Worm (Caenorhabditis elegans) whole organism, L4 larva: ENCODE data around the gene pgl-2.
A peak's percentile ranks its signal among the peaks of the same experiment; 100 is the strongest.

ENCODE experiments used
- D1046.2 ChIP-seq: fragments of 200-800 bp; sonication (Bioruptor generic); IDR thresholded peaks from 2 replicates; pipeline ENCODE4 v1.3.6; 2022; ENCODE audit warnings: missing genetic modification characterization, missing compliant biosample characterization
- F10B5.3 ChIP-seq: sonication (generic microtip); optimal IDR thresholded peaks from 2 replicates; lab custom pipeline; 2016; ENCODE audit warnings: mild to moderate bottlenecking, missing genetic modification characterization, missing compliant biosample characterization
- F26F4.8 ChIP-seq: fragments of 200-800 bp; sonication (Bioruptor generic); conservative IDR thresholded peaks from 2 replicates; pipeline ENCODE4 v1.3.6; 2022; ENCODE audit warnings: missing genetic modification characterization, missing compliant biosample characterization
- F49E8.2 ChIP-seq: sonication (generic microtip); optimal IDR thresholded peaks from 2 replicates; lab custom pipeline; 2016; ENCODE audit warnings: missing compliant biosample characterization, mild to moderate bottlenecking, missing genetic modification characterization, borderline replicate concordance
- R02D3.7 ChIP-seq: fragments of 150-350 bp; sonication (generic microtip); optimal IDR thresholded peaks from 3 replicates; lab custom pipeline; 2014; ENCODE audit warnings: missing biosample characterization, missing genetic modification characterization
- T20F7.1 ChIP-seq: fragments of 200-800 bp; sonication (Bioruptor generic); optimal IDR thresholded peaks from 2 replicates; lab custom pipeline; 2018; ENCODE audit warnings: mild to moderate bottlenecking, missing genetic modification characterization, missing compliant biosample characterization
- T26A8.4 ChIP-seq: fragments of 200-800 bp; sonication (Bioruptor generic); IDR thresholded peaks from 2 replicates; pipeline ENCODE4 v1.3.6; 2022; ENCODE audit warnings: missing genetic modification characterization, missing compliant biosample characterization
- Y105C5A.15 ChIP-seq: fragments of 200-800 bp; sonication (Bioruptor generic); IDR thresholded peaks from 2 replicates; pipeline ENCODE4 v1.3.6; 2022; ENCODE audit warnings: missing genetic modification characterization, missing compliant biosample characterization
- Y48G9A.11 ChIP-seq: fragments of 200-800 bp; sonication (Bioruptor generic); IDR thresholded peaks from 2 replicates; pipeline ENCODE4 v1.3.6; 2022; ENCODE audit warnings: missing genetic modification reagents, missing genetic modification characterization, missing compliant biosample characterization
- ama-1 ChIP-seq: fragments of 150-350 bp; optimal IDR thresholded peaks from 2 replicates; lab custom pipeline; 2014; ENCODE audit warnings: inconsistent platforms, mixed read lengths
- arid-1 ChIP-seq: fragments of 200-800 bp; sonication (Bioruptor generic); conservative IDR thresholded peaks from 2 replicates; pipeline ENCODE4 v1.3.6; 2022; ENCODE audit warnings: missing genetic modification reagents, missing genetic modification characterization, missing compliant biosample characterization
- attf-4 ChIP-seq: sonication (generic microtip); optimal IDR thresholded peaks from 3 replicates; lab custom pipeline; 2017; ENCODE audit warnings: missing biosample characterization, missing genetic modification characterization
- ceh-28 ChIP-seq: fragments of 150-350 bp; optimal IDR thresholded peaks from 2 replicates; lab custom pipeline; 2014; ENCODE audit warnings: missing biosample characterization, missing genetic modification reagents, missing genetic modification characterization
- ceh-82 ChIP-seq: sonication (generic microtip); optimal IDR thresholded peaks from 2 replicates; lab custom pipeline; 2017; ENCODE audit warnings: missing biosample characterization, missing genetic modification characterization
- ctbp-1 ChIP-seq: fragments of 200-800 bp; sonication (Bioruptor generic); IDR thresholded peaks from 2 replicates; pipeline ENCODE4 v1.3.6; 2022; ENCODE audit warnings: missing genetic modification reagents, missing genetic modification characterization, missing compliant biosample characterization
- daf-12 ChIP-seq: fragments of 150-350 bp; optimal IDR thresholded peaks from 2 replicates; lab custom pipeline; 2014; ENCODE audit warnings: missing biosample characterization, missing genetic modification reagents, missing genetic modification characterization
- daf-8 ChIP-seq: fragments of 200-800 bp; sonication (Bioruptor generic); IDR thresholded peaks from 2 replicates; pipeline ENCODE4 v1.3.6; 2022; ENCODE audit warnings: missing genetic modification characterization, missing compliant biosample characterization
- dmd-8 ChIP-seq: fragments of 200-800 bp; sonication (Bioruptor generic); IDR thresholded peaks from 2 replicates; pipeline ENCODE4 v1.3.6; 2022; ENCODE audit warnings: missing genetic modification characterization, missing compliant biosample characterization
- duxl-1 ChIP-seq: sonication (generic microtip); optimal IDR thresholded peaks from 2 replicates; lab custom pipeline; 2016; ENCODE audit warnings: mild to moderate bottlenecking, missing genetic modification characterization, moderate library complexity, missing compliant biosample characterization; ENCODE audit not compliant: poor library complexity
- dve-1 ChIP-seq: sonication (generic microtip); optimal IDR thresholded peaks from 2 replicates; lab custom pipeline; 2017; ENCODE audit warnings: antibody characterized with exemption, mild to moderate bottlenecking, missing genetic modification characterization, missing compliant biosample characterization; ENCODE audit not compliant: insufficient read depth
- fkh-10 ChIP-seq: fragments of 150-350 bp; optimal IDR thresholded peaks from 2 replicates; lab custom pipeline; 2014; ENCODE audit warnings: missing biosample characterization, missing genetic modification reagents, missing genetic modification characterization
- hlh-11 ChIP-seq: fragments of 200-800 bp; sonication (Bioruptor generic); optimal IDR thresholded peaks from 2 replicates; lab custom pipeline; 2018; ENCODE audit warnings: mild to moderate bottlenecking, missing genetic modification characterization, missing compliant biosample characterization
- hmg-1.1 ChIP-seq: fragments of 200-800 bp; sonication (Bioruptor generic); IDR thresholded peaks from 2 replicates; pipeline ENCODE4 v1.3.6; 2022; ENCODE audit warnings: missing genetic modification reagents, missing genetic modification characterization, missing compliant biosample characterization
- lim-7 ChIP-seq: fragments of 200-800 bp; sonication (Bioruptor generic); IDR thresholded peaks from 2 replicates; pipeline ENCODE4 v1.3.6; 2022; ENCODE audit warnings: missing genetic modification characterization, missing compliant biosample characterization
- lin-13 ChIP-seq: fragments of 150-350 bp; optimal IDR thresholded peaks from 2 replicates; lab custom pipeline; 2014; ENCODE audit warnings: missing biosample characterization, missing genetic modification reagents, missing genetic modification characterization
- lin-29 ChIP-seq: fragments of 200-800 bp; sonication (Bioruptor generic); IDR thresholded peaks from 2 replicates; pipeline ENCODE4 v1.3.6; 2022; ENCODE audit warnings: missing genetic modification reagents, missing genetic modification characterization, missing compliant biosample characterization
- lin-38 ChIP-seq: fragments of 200-800 bp; sonication (Bioruptor generic); IDR thresholded peaks from 2 replicates; pipeline ENCODE4 v1.3.6; 2022; ENCODE audit warnings: missing genetic modification reagents, missing genetic modification characterization, missing compliant biosample characterization
- lin-39 ChIP-seq: fragments of 150-350 bp; optimal IDR thresholded peaks from 2 replicates; lab custom pipeline; 2014; ENCODE audit warnings: missing biosample characterization, missing genetic modification reagents, missing genetic modification characterization
- mdl-1 ChIP-seq, 2 experiments: fragments of 150-350 bp in 1 of 2; sonication (generic microtip) in 1 of 2; optimal IDR thresholded peaks; 2 replicates each; lab custom pipeline; 2014 to 2017; ENCODE audit warnings: missing biosample characterization in 2 of 2, missing genetic modification characterization in 2 of 2
- mdt-29 ChIP-seq: fragments of 200-800 bp; sonication (Bioruptor generic); IDR thresholded peaks from 2 replicates; pipeline ENCODE4 v1.3.6; 2022; ENCODE audit warnings: missing genetic modification reagents, missing genetic modification characterization, missing compliant biosample characterization
- mep-1 ChIP-seq: fragments of 150-350 bp; sonication (generic microtip); optimal IDR thresholded peaks from 3 replicates; lab custom pipeline; 2014; ENCODE audit warnings: missing biosample characterization, missing genetic modification characterization
- mxl-2 ChIP-seq: fragments of 200-800 bp; sonication (Bioruptor generic); conservative IDR thresholded peaks from 2 replicates; pipeline ENCODE4 v1.3.6; 2022; ENCODE audit warnings: missing genetic modification reagents, missing genetic modification characterization, missing compliant biosample characterization
- nhr-10 ChIP-seq: fragments of 150-350 bp; optimal IDR thresholded peaks from 2 replicates; lab custom pipeline; 2014; ENCODE audit warnings: missing biosample characterization, missing genetic modification characterization
- nhr-11 ChIP-seq: fragments of 150-350 bp; optimal IDR thresholded peaks from 2 replicates; lab custom pipeline; 2014; ENCODE audit warnings: missing biosample characterization, missing genetic modification characterization
- nhr-237 ChIP-seq: sonication (generic microtip); optimal IDR thresholded peaks from 2 replicates; lab custom pipeline; 2017; ENCODE audit warnings: missing biosample characterization, missing genetic modification characterization
- nhr-28 ChIP-seq: fragments of 150-350 bp; optimal IDR thresholded peaks from 2 replicates; lab custom pipeline; 2014; ENCODE audit warnings: missing biosample characterization, missing genetic modification characterization
- nhr-41 ChIP-seq: fragments of 200-800 bp; sonication (Bioruptor generic); IDR thresholded peaks from 2 replicates; pipeline ENCODE4 v1.3.6; 2022; ENCODE audit warnings: missing genetic modification reagents, missing genetic modification characterization, missing compliant biosample characterization
- nhr-76 ChIP-seq: fragments of 150-350 bp; optimal IDR thresholded peaks from 2 replicates; lab custom pipeline; 2014; ENCODE audit warnings: missing biosample characterization, missing genetic modification characterization
- nhr-77 ChIP-seq: fragments of 150-350 bp; optimal IDR thresholded peaks from 2 replicates; lab custom pipeline; 2014; ENCODE audit warnings: missing biosample characterization, missing genetic modification characterization
- pha-4 ChIP-seq, 2 experiments: fragments of 150-350 bp in 1 of 2; fragments of 200-800 bp in 1 of 2; sonication (Bioruptor generic) in 1 of 2; IDR thresholded peaks in 1 of 2; optimal IDR thresholded peaks in 1 of 2; 2 replicates each; pipeline versions ENCODE4 v1.3.6 to Lab custom; 2014 to 2022; ENCODE audit warnings: missing genetic modification characterization in 2 of 2, missing genetic modification reagents in 2 of 2, missing biosample characterization in 1 of 2, missing compliant biosample characterization in 1 of 2
- php-3 ChIP-seq: fragments of 200-800 bp; sonication (Bioruptor generic); IDR thresholded peaks from 2 replicates; pipeline ENCODE4 v1.3.6; 2022; ENCODE audit warnings: missing genetic modification reagents, missing genetic modification characterization, missing compliant biosample characterization
- rbr-2 ChIP-seq: sonication (generic microtip); optimal IDR thresholded peaks from 2 replicates; lab custom pipeline; 2016; ENCODE audit warnings: missing genotype, missing genetic modification characterization, missing compliant biosample characterization
- sdz-12 ChIP-seq: fragments of 200-800 bp; sonication (Bioruptor generic); optimal IDR thresholded peaks from 2 replicates; lab custom pipeline; 2018; ENCODE audit warnings: mild to moderate bottlenecking, missing genetic modification characterization, missing compliant biosample characterization
- snpc-1.2 ChIP-seq: fragments of 200-800 bp; sonication (Bioruptor generic); IDR thresholded peaks from 2 replicates; pipeline ENCODE4 v1.3.6; 2022; ENCODE audit warnings: missing genetic modification reagents, missing genetic modification characterization, missing compliant biosample characterization
- spr-1 ChIP-seq: sonication (generic microtip); optimal IDR thresholded peaks from 2 replicates; lab custom pipeline; 2016; ENCODE audit warnings: mild to moderate bottlenecking, missing genetic modification characterization, missing compliant biosample characterization
- tra-1 ChIP-seq: fragments of 200-800 bp; sonication (Bioruptor generic); IDR thresholded peaks from 2 replicates; pipeline ENCODE4 v1.3.6; 2022; ENCODE audit warnings: missing genetic modification reagents, missing genetic modification characterization, missing compliant biosample characterization
- unc-130 ChIP-seq: sonication (generic microtip); optimal IDR thresholded peaks from 2 replicates; lab custom pipeline; 2016; ENCODE audit warnings: missing genetic modification reagents, missing genetic modification characterization, missing compliant biosample characterization
- vab-7 ChIP-seq: fragments of 200-800 bp; sonication (Bioruptor generic); IDR thresholded peaks from 2 replicates; pipeline ENCODE4 v1.3.6; 2022; ENCODE audit warnings: missing genetic modification reagents, missing genetic modification characterization, missing compliant biosample characterization
- zag-1 ChIP-seq: fragments of 150-350 bp; optimal IDR thresholded peaks from 2 replicates; lab custom pipeline; 2014; ENCODE audit warnings: missing biosample characterization, missing genetic modification characterization

Gene pgl-2

ce11 chrIII:8653457-8653856 is 21.8 kb downstream of the pgl-2 start:
- TF ChIP-seq lin-38 (GFP tag; lab: Robert Waterston, UW), result peak; percentile 44
- TF ChIP-seq D1046.2 (GFP tag; lab: Robert Waterston, UW), result no peak
- TF ChIP-seq dmd-8 (GFP tag; lab: Robert Waterston, UW), result 0 out of 2 replicates have a peak, but pooled peaks have one; percentile 18
- 0 out of 2 replicates have a peak, but pooled peaks have one; percentile 8 for TF ChIP-seq php-3 (GFP tag; lab: Robert Waterston, UW)
- peak; percentile 42; the same call in 1 of the 2 replicates for TF ChIP-seq arid-1 (GFP tag; lab: Robert Waterston, UW)
- peak; percentile 21; the same call in 1 of the 2 replicates for TF ChIP-seq mdt-29 (GFP tag; lab: Robert Waterston, UW)
- TF ChIP-seq tra-1 (GFP tag; lab: Robert Waterston, UW), result 0 out of 2 replicates have a peak, but pooled peaks have one; percentile 31
- TF ChIP-seq dve-1, result no peak
- no peak for TF ChIP-seq hmg-1.1 (GFP tag; lab: Robert Waterston, UW)
- no peak for TF ChIP-seq daf-8 (GFP tag; lab: Robert Waterston, UW)
- no peak for TF ChIP-seq lin-13 (GFP tag; lab: Kevin White, UChicago)
- TF ChIP-seq Y105C5A.15 (GFP tag; lab: Robert Waterston, UW), result no peak
- TF ChIP-seq nhr-237 (tag; lab: Kevin White, UChicago), result no peak
- TF ChIP-seq vab-7 (GFP tag; lab: Robert Waterston, UW), result 0 out of 2 replicates have a peak, but pooled peaks have one; percentile 51
- TF ChIP-seq lim-7, result peak; percentile 76
- no peak for TF ChIP-seq lin-29 (GFP tag; lab: Robert Waterston, UW)
- no peak for TF ChIP-seq nhr-11 (tag; lab: Kevin White, UChicago)
- 0 out of 2 replicates have a peak, but pooled peaks have one; percentile 36 for TF ChIP-seq F26F4.8 (GFP tag; lab: Robert Waterston, UW)
- TF ChIP-seq nhr-77 (tag; lab: Kevin White, UChicago), result no peak
- TF ChIP-seq mxl-2 (GFP tag; lab: Robert Waterston, UW), result no peak
- no peak for TF ChIP-seq F49E8.2 (tag; lab: Kevin White, UChicago)
- TF ChIP-seq Y48G9A.11 (GFP tag; lab: Robert Waterston, UW), result peak; percentile 41; the same call in 1 of the 2 replicates
- TF ChIP-seq zag-1, result no peak
- peak; percentile 77 for TF ChIP-seq ama-1 (lab: Kevin White, UChicago)
- TF ChIP-seq attf-4, result no peak
- TF ChIP-seq T26A8.4 (GFP tag; lab: Robert Waterston, UW), result peak; percentile 35; the same call in 1 of the 2 replicates

DNA sequence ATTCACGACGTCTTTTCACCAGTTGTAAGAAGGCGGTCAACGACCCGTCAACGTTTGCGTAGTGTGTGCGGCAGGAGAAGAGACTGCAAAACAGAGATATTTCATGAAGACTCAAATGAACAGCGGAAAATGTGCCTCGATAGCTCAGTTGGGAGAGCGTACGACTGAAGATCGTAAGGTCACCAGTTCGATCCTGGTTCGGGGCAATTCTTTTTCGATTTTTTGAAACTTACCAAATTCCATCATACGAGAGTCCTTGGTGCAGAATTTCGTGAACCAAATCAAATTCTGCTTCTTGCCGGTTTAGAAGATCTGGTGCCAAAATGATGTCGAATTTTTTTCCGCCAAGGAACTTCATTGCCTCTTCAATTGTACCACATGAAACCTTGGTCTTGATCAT is 22.3 kb downstream of the pgl-2 start:
- TF ChIP-seq snpc-1.2 (GFP tag; lab: Robert Waterston, UW) (peak; percentile 72), rbr-2 (peak; percentile 47), ceh-82 (tag; lab: Kevin White, UChicago) (no peak), dmd-8 (GFP tag; lab: Robert Waterston, UW) (peak; percentile 74; the same call in 1 of the 2 replicates), nhr-76 (tag; lab: Kevin White, UChicago) (no peak), F10B5.3 (tag; lab: Kevin White, UChicago) (no peak), mdl-1 (tag; optimal IDR thresholded peaks at IDR 0.05; lab: Kevin White, UChicago) (no peak), fkh-10 (GFP tag; lab: Kevin White, UChicago) (no peak), ceh-28 (tag; lab: Kevin White, UChicago) (no peak), pha-4 (GFP tag; IDR thresholded peaks at IDR 0.05; lab: Robert Waterston, UW) (no peak; the same call in 1 of the 2 replicates), pha-4 (tag; optimal IDR thresholded peaks at IDR 0.05; lab: Kevin White, UChicago) (no peak), nhr-11 (tag; lab: Kevin White, UChicago) (no peak), spr-1 (no peak), D1046.2 (GFP tag; lab: Robert Waterston, UW) (no peak), mep-1 (tag; lab: Kevin White, UChicago) (peak; percentile 34), R02D3.7 (tag; lab: Kevin White, UChicago) (no peak), nhr-10 (no peak), lin-39 (tag; lab: Kevin White, UChicago) (no peak), sdz-12 (GFP tag; lab: Kevin White, UChicago) (no peak), nhr-41 (GFP tag; lab: Robert Waterston, UW) (no peak), duxl-1 (tag; lab: Kevin White, UChicago) (peak; percentile 31), ctbp-1 (GFP tag; lab: Robert Waterston, UW) (peak; percentile 51; the same call in 1 of the 2 replicates), unc-130 (no peak), nhr-28 (no peak), hlh-11 (tag; lab: Kevin White, UChicago) (peak; percentile 14), F26F4.8 (GFP tag; lab: Robert Waterston, UW) (peak; percentile 63; the same call in 1 of the 2 replicates), tra-1 (GFP tag; lab: Robert Waterston, UW) (no peak), T20F7.1 (GFP tag; lab: Kevin White, UChicago) (no peak), daf-12 (tag; lab: Kevin White, UChicago) (no peak), lin-38 (GFP tag; lab: Robert Waterston, UW) (peak; percentile 73)
